Fruit fly (Drosophila melanogaster): ENCODE results near the gene Dhps.

The Dhps gene

dm6 chr3L:8177795-8178564, 20.0 kb upstream of the Dhps start, which contains the start of gene Nmt:
TSS of gene Nmt (minus strand) at chr3L:8178429.
- no peak for TF ChIP-seq CG6808 (GFP tag; optimal IDR thresholded peaks at IDR 0.05)
- TF ChIP-seq svp (GFP tag), result no peak
- TF ChIP-seq lz (GFP tag; optimal IDR thresholded peaks at IDR 0.05), result peak; percentile 39
- peak; percentile 37 for TF ChIP-seq CG31627 (GFP tag; optimal IDR thresholded peaks at IDR 0.05)
- peak; percentile 33 for TF ChIP-seq Eip78C (GFP tag)
- peak; percentile 41 for TF ChIP-seq CG34406 (GFP tag; optimal IDR thresholded peaks at IDR 0.05)
- no peak for TF ChIP-seq CG3032 (tag; optimal IDR thresholded peaks at IDR 0.05)
- no peak for TF ChIP-seq Met (GFP tag; optimal IDR thresholded peaks at IDR 0.05)
- peak; percentile 57 for TF ChIP-seq acj6 (GFP tag; optimal IDR thresholded peaks at IDR 0.05)
- TF ChIP-seq CG11294 (GFP tag; IDR thresholded peaks at IDR 0.05), result no peak
- TF ChIP-seq OdsH (GFP tag; optimal IDR thresholded peaks at IDR 0.05), result peak; percentile 56
- peak; percentile 24 for TF ChIP-seq CG8632 (GFP tag; optimal IDR thresholded peaks at IDR 0.05)
- no peak for TF ChIP-seq CG11902 (GFP tag; optimal IDR thresholded peaks at IDR 0.05)
- no peak for TF ChIP-seq Hr38 (GFP tag; optimal IDR thresholded peaks at IDR 0.05)
- TF ChIP-seq CG4318 (GFP tag; optimal IDR thresholded peaks at IDR 0.05), result no peak
- TF ChIP-seq CG8119 (GFP tag; IDR thresholded peaks at IDR 0.05), result peak; percentile 52; the same call in 2 of the 3 replicates
- TF ChIP-seq CG3919 (GFP tag; optimal IDR thresholded peaks at IDR 0.05), result peak; percentile 60
- TF ChIP-seq CG6163 (GFP tag; IDR thresholded peaks at IDR 0.05), result peak; percentile 58; the same call in 1 of the 3 replicates
- TF ChIP-seq salr (GFP tag; optimal IDR thresholded peaks at IDR 0.05), result peak in 1 of 2 experiments; percentile 24
- TF ChIP-seq CG6792 (GFP tag; optimal IDR thresholded peaks at IDR 0.05), result peak; percentile 52
- peak; percentile 13 for TF ChIP-seq Sox15 (GFP tag; optimal IDR thresholded peaks at IDR 0.05)
- TF ChIP-seq esn (GFP tag; optimal IDR thresholded peaks at IDR 0.05), result peak; percentile 46
- peak; percentile 80 for TF ChIP-seq CG8319 (GFP tag; optimal IDR thresholded peaks at IDR 0.05)
- no peak for TF ChIP-seq CG6276 (GFP tag; optimal IDR thresholded peaks at IDR 0.05)
- no peak for TF ChIP-seq topi (GFP tag; optimal IDR thresholded peaks at IDR 0.05)
- TF ChIP-seq achi (GFP tag; optimal IDR thresholded peaks at IDR 0.05), result peak; percentile 44
- peak; percentile 42 for TF ChIP-seq Hr39 (GFP tag; optimal IDR thresholded peaks at IDR 0.05)
- TF ChIP-seq CG15336 (GFP tag; IDR thresholded peaks at IDR 0.05), result peak; percentile 77
- no peak for TF ChIP-seq Lpt (GFP tag; optimal IDR thresholded peaks at IDR 0.05)
- peak; percentile 51; the same call in 1 of the 3 replicates for TF ChIP-seq eg (GFP tag; IDR thresholded peaks at IDR 0.05)
- TF ChIP-seq CG10631 (GFP tag; optimal IDR thresholded peaks at IDR 0.05), result peak; percentile 10

DNA sequence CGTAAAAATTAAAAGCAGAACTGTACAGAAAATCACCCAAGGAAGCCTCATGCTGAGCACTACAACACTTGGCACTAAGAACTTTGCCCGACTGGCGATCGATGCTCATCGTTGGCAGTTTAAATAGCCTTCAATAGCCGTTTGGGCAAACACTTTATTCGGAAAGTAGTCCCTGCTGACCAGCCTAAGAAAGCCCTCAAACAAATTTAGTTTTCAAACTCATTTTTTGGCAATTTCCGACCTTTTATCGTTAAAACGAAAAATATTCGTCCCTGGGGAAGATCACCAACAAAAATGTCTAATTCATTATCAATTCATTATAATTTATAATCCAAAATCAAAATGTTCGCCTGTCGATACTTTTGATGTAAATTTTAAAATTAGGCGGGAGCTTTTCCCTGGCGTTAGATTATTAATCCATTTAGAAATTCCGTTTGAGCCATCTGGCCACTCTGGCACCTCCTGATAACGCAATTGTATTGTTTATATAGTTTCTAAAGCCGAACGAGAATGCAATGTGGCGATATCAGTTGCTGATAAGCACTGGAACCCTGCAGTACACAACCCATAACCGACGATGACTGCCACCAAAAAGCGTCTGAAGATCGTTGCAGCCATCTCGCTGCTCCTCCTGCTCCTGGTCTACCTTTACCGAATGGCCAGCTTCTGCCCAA, 17.4 kb upstream of the Dhps start, which contains the start of the genes mthl7 and Uxs:
TSS of gene mthl7 (minus strand) at position 51 of the 674 bp plus-strand sequence.
TSS of gene Uxs (plus strand) at position 460 of the 674 bp plus-strand sequence.
- TF ChIP-seq eg (GFP tag; IDR thresholded peaks at IDR 0.05) (no peak), esn (GFP tag; optimal IDR thresholded peaks at IDR 0.05) (no peak), lz (GFP tag; optimal IDR thresholded peaks at IDR 0.05) (no peak), Hr39 (GFP tag; optimal IDR thresholded peaks at IDR 0.05) (no peak), CG9139 (GFP tag; optimal IDR thresholded peaks at IDR 0.05) (no peak), CG31627 (GFP tag; optimal IDR thresholded peaks at IDR 0.05) (no peak), CG6854 (GFP tag; optimal IDR thresholded peaks at IDR 0.05) (peak; percentile 56), Hr4 (GFP tag; optimal IDR thresholded peaks at IDR 0.05) (no peak), CG8119 (GFP tag; IDR thresholded peaks at IDR 0.05) (no peak), Lpt (GFP tag; optimal IDR thresholded peaks at IDR 0.05) (no peak), svp (GFP tag) (no peak), salr (GFP tag; optimal IDR thresholded peaks at IDR 0.05) (no peak), fkh (GFP tag; optimal IDR thresholded peaks at IDR 0.05) (peak; percentile 65), Eip78C (GFP tag) (peak; percentile 34)

Measured in whole organism, prepupa.